Fruit fly (Drosophila melanogaster) S2 (cell line): ENCODE results near the gene CG4025.

Source experiments
- CG8478 ChIP-seq: fragments of >200 bp; optimal IDR thresholded peaks from 2 replicates; lab custom pipeline; 2018
- CTCF ChIP-seq, 2 experiments: fragments of >200 bp; optimal IDR thresholded peaks; 2 replicates each; lab custom pipeline; 2018

DNA sequence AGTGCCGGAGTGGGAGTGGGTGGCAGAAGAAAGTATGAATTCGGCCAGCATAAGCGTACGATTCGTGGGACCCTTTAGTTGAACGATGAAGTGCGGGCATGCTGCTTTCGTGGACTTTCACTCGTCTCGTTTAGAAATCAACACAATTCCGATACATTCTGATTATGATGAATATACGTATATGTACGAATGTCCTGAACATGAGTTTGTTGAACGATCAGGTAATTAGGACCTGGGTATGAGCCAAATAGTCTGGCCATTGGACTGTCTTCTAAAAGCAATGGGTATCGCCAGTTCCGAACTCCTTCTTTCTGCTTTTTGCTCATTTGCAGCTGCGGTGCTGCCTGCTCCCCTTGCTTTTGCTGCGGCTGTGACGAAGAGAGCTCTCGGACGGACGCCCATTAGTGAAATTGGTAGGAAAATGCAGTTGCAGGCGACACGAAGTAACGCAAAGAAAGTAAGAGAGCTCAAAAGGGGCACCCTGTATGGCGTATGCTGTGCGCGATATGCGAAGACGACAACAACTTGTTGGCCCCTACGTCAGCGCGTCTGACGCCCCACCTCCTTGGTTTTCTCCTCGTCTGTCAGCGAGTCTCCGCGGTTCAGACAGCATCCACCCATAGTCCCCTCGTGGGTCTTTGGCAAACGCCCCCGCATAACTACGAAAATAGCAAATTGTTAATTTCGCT is 39.8 kb upstream of the CG4025 start:
- TF ChIP-seq CG8478 (lab: Kevin White, UChicago) (no peak), CTCF (optimal IDR thresholded peaks at IDR 0.05; lab: Kevin White, UChicago) (no peak)
